Fruit fly (Drosophila melanogaster): ENCODE data around the gene Lamtor4.

DNA sequence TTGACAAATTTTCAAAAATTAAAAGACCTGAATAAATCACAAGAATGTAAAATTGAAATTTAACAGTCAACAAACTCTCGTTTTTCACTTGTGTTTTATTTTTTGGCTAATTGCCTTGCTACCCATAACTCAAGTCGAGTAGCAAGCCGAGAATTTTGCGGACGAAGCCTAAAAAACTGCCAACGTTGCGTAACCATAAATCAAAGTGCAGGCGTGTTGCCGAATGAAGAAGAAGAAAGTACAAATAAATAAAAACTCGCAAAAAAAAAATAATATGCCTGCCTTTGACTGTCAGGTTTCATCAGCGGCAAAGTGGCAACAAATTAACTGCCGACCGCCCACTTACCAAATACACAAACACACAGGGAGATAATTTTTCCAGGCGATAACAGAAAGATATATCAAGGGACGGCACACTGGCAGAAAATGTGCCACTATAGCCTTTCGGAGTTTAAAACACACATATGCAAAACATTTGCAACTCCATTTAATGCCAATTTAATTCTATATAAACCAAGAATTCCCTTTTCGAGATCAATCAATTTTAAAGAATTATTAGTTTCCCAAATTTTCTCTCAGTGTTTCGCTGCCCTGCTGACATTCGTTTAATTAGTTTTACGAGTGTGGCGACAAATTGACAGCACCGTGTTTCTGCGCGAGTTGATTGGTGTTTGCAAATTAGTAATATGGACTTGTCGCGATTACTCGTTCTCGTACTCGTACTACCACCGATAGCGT, 31.7 kb downstream of the Lamtor4 start:
- no peak for TF ChIP-seq CG8478 (optimal IDR thresholded peaks at IDR 0.05)
- no peak for TF ChIP-seq CTCF (optimal IDR thresholded peaks at IDR 0.05)

Data from S2 (cell line).